Fruit fly (Drosophila melanogaster): Measurements from ENCODE around the gene CG5245.

CG5245 gene

DNA sequence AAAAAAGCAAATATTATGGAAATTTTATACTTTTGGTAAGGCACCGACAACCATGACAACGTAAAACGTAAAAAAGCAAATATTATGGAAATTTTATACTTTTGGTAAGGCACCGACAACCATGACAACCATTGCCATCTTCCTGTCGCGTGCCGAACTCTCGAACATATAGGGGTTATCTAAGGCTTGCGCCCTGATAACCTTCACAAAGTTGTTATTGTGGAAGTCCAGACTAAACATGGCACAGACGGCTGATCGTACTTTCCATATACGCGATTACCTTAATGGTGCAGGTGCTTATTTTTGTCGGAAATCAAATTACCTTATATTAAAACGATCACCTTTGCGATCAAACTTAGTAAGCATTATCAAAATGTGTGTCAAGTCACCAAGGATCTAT lies 16.1 kb downstream of the CG5245 start:
- no peak for TF ChIP-seq CG4496 (GFP tag; IDR thresholded peaks at IDR 0.05)
- no peak for TF ChIP-seq CG10348 (GFP tag; IDR thresholded peaks at IDR 0.05)

DNA sequence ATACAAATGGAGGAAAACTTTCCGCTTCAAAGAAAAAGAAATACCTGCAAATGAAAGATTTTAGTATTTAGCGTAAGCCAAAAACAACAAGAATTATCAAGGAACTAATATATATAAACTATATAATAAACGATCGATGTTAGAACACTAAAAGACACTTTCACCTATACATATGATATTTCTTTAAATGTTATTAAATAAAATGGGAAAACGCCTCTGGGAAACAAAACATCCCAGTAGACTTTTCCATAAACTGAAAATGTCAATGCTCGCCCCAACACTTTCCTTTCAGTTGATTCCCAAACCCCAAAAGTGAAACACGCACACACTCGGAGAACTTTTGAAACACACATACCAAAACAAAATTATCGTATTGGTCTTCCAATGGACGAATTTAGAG lies 18.0 kb downstream of the CG5245 start, which contains the start of gene vrs:
Gene vrs, plus strand, starts transcription at position 301 of the 400 bp plus-strand sequence.
- no peak for TF ChIP-seq CG34367 (tag; optimal IDR thresholded peaks at IDR 0.05)

DNA sequence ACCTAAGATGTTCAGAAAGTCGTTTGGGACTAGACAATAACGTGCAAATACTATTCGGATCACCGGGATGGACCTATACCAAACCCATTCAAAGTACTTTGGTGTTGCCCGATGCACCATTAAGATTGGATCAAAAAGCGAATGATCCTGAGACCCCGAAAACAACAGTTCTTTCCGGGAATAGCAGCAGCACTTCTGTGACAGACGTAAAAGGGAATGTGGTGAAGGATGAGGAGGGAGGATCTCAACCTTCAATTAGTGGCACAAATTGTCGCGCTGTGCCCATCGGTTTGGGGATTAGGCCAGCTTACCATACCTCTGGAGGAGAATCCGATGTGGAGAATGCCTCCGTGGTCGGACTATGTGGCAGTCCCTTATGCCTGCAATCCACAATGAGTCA lies 19.0 kb downstream of the CG5245 start:
- TF ChIP-seq CG10348 (GFP tag; IDR thresholded peaks at IDR 0.05) (no peak), CG9948 (tag; optimal IDR thresholded peaks at IDR 0.05) (no peak), CG14655 (GFP tag; optimal IDR thresholded peaks at IDR 0.05) (no peak), CG4496 (GFP tag; IDR thresholded peaks at IDR 0.05) (no peak), CG8159 (tag; optimal IDR thresholded peaks at IDR 0.05) (no peak), gl (tag; optimal IDR thresholded peaks at IDR 0.05) (no peak), D1 (tag; optimal IDR thresholded peaks at IDR 0.05) (no peak), fd96Ca (GFP tag; IDR thresholded peaks at IDR 0.05) (no peak), CG13204 (GFP tag; optimal IDR thresholded peaks at IDR 0.05) (no peak), CG15710 (tag; optimal IDR thresholded peaks at IDR 0.05) (no peak), CG8301 (tag; optimal IDR thresholded peaks at IDR 0.05) (no peak), rn (GFP tag; IDR thresholded peaks at IDR 0.05) (no peak), CG32121 (GFP tag; IDR thresholded peaks at IDR 0.05) (no peak), CG17806 (tag; optimal IDR thresholded peaks at IDR 0.05) (no peak), Ets98B (GFP tag; IDR thresholded peaks at IDR 0.05) (no peak), Snoo (tag; optimal IDR thresholded peaks at IDR 0.05) (no peak), Pif1B (GFP tag; optimal IDR thresholded peaks at IDR 0.05) (no peak), CG12605 (GFP tag; IDR thresholded peaks at IDR 0.05) (no peak)

DNA sequence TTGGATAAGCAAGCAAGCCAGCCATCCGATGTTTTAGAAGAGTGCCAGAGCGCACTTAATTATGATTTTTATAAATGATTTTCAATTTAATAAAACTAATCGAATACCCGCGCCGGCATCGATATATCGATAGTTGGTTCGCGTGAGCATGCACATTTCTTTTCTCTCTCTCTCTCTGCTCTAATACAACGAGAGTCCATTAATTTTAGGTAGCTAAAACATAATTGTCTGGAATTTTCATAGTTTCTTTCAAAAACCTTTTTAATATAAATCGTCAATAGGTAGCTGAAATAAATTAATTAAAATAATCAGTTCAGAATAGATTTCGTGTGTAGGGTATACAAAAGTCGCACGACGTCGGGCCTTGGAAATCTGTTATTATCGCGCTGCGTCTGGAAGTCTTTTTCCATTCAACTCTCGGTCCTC lies 19.5 kb downstream of the CG5245 start, which contains the start of gene CG18549:
Gene CG18549, plus strand, starts transcription at position 408 of the 426 bp plus-strand sequence.
- TF ChIP-seq CG12605 (GFP tag; IDR thresholded peaks at IDR 0.05) (peak; percentile 100), CG8301 (tag; optimal IDR thresholded peaks at IDR 0.05) (peak; percentile 100), Ets98B (GFP tag; IDR thresholded peaks at IDR 0.05) (peak; percentile 100), CG32121 (GFP tag; IDR thresholded peaks at IDR 0.05) (peak; percentile 100), CG14655 (GFP tag; optimal IDR thresholded peaks at IDR 0.05) (peak; percentile 100), D1 (tag; optimal IDR thresholded peaks at IDR 0.05) (peak; percentile 100), CG8159 (tag; optimal IDR thresholded peaks at IDR 0.05) (peak; percentile 100), gl (tag; optimal IDR thresholded peaks at IDR 0.05) (peak; percentile 99), Pif1B (GFP tag; optimal IDR thresholded peaks at IDR 0.05) (peak; percentile 100), Pif1A (GFP tag; optimal IDR thresholded peaks at IDR 0.05) (peak; percentile 100), fd96Ca (GFP tag; IDR thresholded peaks at IDR 0.05) (peak; percentile 100), CG4496 (GFP tag; IDR thresholded peaks at IDR 0.05) (peak; percentile 100), CG17806 (tag; optimal IDR thresholded peaks at IDR 0.05) (peak; percentile 100), CG15710 (tag; optimal IDR thresholded peaks at IDR 0.05) (peak; percentile 100), Snoo (tag; optimal IDR thresholded peaks at IDR 0.05) (peak; percentile 100), CG9948 (tag; optimal IDR thresholded peaks at IDR 0.05) (peak; percentile 100), CG34367 (tag; optimal IDR thresholded peaks at IDR 0.05) (peak; percentile 100), CG13204 (GFP tag; optimal IDR thresholded peaks at IDR 0.05) (peak; percentile 99), rn (GFP tag; IDR thresholded peaks at IDR 0.05) (peak; percentile 100), CG10348 (GFP tag; IDR thresholded peaks at IDR 0.05) (peak; percentile 99), EcR (GFP tag; optimal IDR thresholded peaks at IDR 0.05) (peak; percentile 91)

DNA sequence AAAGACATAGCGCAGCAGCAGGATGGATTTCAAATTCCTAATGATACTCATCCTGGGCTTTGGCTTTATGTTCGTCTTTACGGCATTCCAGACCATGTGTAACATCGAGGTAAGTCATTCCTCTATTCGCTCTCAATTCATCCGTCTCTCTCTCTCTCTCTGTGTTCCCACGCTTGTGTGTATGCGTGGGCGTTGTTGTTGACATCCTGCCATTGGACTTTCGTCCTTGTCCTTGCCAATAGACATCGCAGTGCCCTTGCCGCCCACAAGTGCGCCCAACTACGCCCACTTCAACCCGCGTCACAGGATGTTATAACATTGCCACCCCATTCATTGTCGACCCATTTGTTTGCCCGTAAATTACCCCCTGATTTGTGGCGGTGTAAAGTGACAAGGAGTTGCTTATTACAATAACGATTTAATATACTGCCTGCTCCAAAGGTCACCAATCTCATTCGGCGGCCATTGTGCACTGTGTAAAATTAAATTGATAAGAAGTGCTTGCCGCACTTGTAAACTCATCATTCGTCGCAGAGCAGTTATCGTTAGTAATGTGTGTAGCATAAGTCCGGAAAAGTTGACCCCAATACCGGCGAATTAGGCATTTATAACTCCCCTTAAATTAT lies 20.4 kb downstream of the CG5245 start:
- TF ChIP-seq CG9948 (tag; optimal IDR thresholded peaks at IDR 0.05) (peak; percentile 5), CG13204 (GFP tag; optimal IDR thresholded peaks at IDR 0.05) (peak; percentile 52), Pif1B (GFP tag; optimal IDR thresholded peaks at IDR 0.05) (no peak), CG8159 (tag; optimal IDR thresholded peaks at IDR 0.05) (peak; percentile 18), CG14655 (GFP tag; optimal IDR thresholded peaks at IDR 0.05) (no peak), CG34367 (tag; optimal IDR thresholded peaks at IDR 0.05) (no peak), fd96Ca (GFP tag; IDR thresholded peaks at IDR 0.05) (peak; percentile 24; the same call in 1 of the 3 replicates), gl (tag; optimal IDR thresholded peaks at IDR 0.05) (peak; percentile 51), CG32121 (GFP tag; IDR thresholded peaks at IDR 0.05) (peak; percentile 43), CG15710 (tag; optimal IDR thresholded peaks at IDR 0.05) (no peak), Pif1A (GFP tag; optimal IDR thresholded peaks at IDR 0.05) (peak; percentile 5), EcR (GFP tag; optimal IDR thresholded peaks at IDR 0.05) (peak; percentile 34)

DNA sequence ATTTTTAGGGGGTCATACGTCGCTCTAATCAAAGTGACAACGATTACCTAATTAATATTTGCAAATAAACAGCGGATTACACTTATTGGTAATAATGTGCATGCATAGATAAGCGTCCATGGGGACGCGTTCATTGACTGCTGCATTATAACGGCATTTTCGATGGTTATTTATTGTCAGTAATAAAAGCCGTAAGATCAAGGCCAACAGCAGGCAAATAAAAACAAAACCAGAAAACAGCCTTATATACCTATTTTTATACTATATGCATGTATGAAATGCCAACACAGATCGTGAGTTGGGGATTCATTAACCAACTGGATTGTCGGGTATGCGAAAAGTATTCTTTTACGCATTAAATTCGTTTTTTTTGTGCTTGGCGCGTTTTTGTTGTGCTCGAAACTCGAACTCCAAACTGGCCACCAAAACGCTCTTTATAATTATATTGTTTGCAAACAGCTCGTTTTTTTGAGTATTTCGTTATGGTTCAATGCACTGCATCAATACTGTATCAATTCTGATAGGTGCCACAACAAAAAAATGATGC lies 21.4 kb downstream of the CG5245 start:
- no peak for TF ChIP-seq CG10348 (GFP tag; IDR thresholded peaks at IDR 0.05)
- TF ChIP-seq EcR (GFP tag; optimal IDR thresholded peaks at IDR 0.05): peak; percentile 91

DNA sequence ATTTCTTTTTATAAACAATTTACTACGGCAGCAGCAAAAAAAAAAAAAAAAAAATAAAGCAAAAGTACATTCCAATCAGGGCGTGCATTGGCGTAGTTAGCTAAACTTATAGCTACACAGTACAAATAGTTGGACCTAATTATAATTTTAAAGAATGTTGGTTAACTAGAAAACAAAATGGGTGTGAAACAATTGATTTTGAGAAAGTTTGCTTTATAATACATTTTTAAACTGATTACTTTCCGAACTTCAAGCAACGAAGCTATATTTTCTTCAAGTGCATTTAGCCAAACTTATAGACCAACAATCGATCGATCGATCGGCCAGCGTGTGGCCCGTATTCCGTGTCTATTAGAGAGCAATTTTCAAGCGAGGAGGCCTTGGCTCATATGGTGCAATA lies 22.0 kb downstream of the CG5245 start:
- 0 out of 3 replicates have a peak, but pooled peaks have one; percentile 49 for TF ChIP-seq CG4496 (GFP tag; IDR thresholded peaks at IDR 0.05)
- TF ChIP-seq fd96Ca (GFP tag; IDR thresholded peaks at IDR 0.05): no peak
- peak; percentile 20 for TF ChIP-seq CG8301 (tag; optimal IDR thresholded peaks at IDR 0.05)
- peak; percentile 15 for TF ChIP-seq CG34367 (tag; optimal IDR thresholded peaks at IDR 0.05)
- TF ChIP-seq CG14655 (GFP tag; optimal IDR thresholded peaks at IDR 0.05): no peak
- TF ChIP-seq EcR (GFP tag; optimal IDR thresholded peaks at IDR 0.05): no peak
- TF ChIP-seq gl (tag; optimal IDR thresholded peaks at IDR 0.05): no peak
- peak; percentile 29 for TF ChIP-seq Ets98B (GFP tag; IDR thresholded peaks at IDR 0.05)
- TF ChIP-seq CG10348 (GFP tag; IDR thresholded peaks at IDR 0.05): 0 out of 2 replicates have a peak, but pooled peaks have one; percentile 11
- peak; percentile 27 for TF ChIP-seq CG17806 (tag; optimal IDR thresholded peaks at IDR 0.05)
- TF ChIP-seq CG8159 (tag; optimal IDR thresholded peaks at IDR 0.05): peak; percentile 32
- no peak for TF ChIP-seq Snoo (tag; optimal IDR thresholded peaks at IDR 0.05)
- 0 out of 2 replicates have a peak, but pooled peaks have one; percentile 35 for TF ChIP-seq CG12605 (GFP tag; IDR thresholded peaks at IDR 0.05)
- no peak for TF ChIP-seq Pif1A (GFP tag; optimal IDR thresholded peaks at IDR 0.05)
- TF ChIP-seq CG32121 (GFP tag; IDR thresholded peaks at IDR 0.05): peak; percentile 22; the same call in 1 of the 2 replicates
- TF ChIP-seq D1 (tag; optimal IDR thresholded peaks at IDR 0.05): no peak
- no peak for TF ChIP-seq rn (GFP tag; IDR thresholded peaks at IDR 0.05)
- TF ChIP-seq Pif1B (GFP tag; optimal IDR thresholded peaks at IDR 0.05): no peak
- no peak for TF ChIP-seq CG13204 (GFP tag; optimal IDR thresholded peaks at IDR 0.05)
- TF ChIP-seq CG15710 (tag; optimal IDR thresholded peaks at IDR 0.05): peak; percentile 21
- TF ChIP-seq CG9948 (tag; optimal IDR thresholded peaks at IDR 0.05): peak; percentile 22
